Fruit fly (Drosophila melanogaster): ENCODE data around the gene pie.
A peak's percentile ranks its signal among the peaks of the same experiment; 100 is the strongest.

Gene pie

dm6 chr2L:10396877-10397587 lies 25.5 kb downstream of the pie start (continued):
- peak in 1 of 3 experiments; percentile 2 for TF ChIP-seq lola (GFP tag; optimal IDR thresholded peaks at IDR 0.05)
- peak; percentile 24 for TF ChIP-seq Asciz (GFP tag; optimal IDR thresholded peaks at IDR 0.05)
- peak; percentile 0 for TF ChIP-seq gro (GFP tag; optimal IDR thresholded peaks at IDR 0.05)
- peak; percentile 17 for TF ChIP-seq CG4617 (GFP tag; optimal IDR thresholded peaks at IDR 0.05; ENCODE audit: borderline replicate concordance)
- no peak for TF ChIP-seq otp (GFP tag; IDR thresholded peaks at IDR 0.05)
- TF ChIP-seq MESR4 (GFP tag; optimal IDR thresholded peaks at IDR 0.05) = peak; percentile 70
- no peak for TF ChIP-seq CG9817 (tag; optimal IDR thresholded peaks at IDR 0.05)
- no peak for TF ChIP-seq CG2199 (GFP tag; IDR thresholded peaks at IDR 0.05)
- peak; percentile 37 for TF ChIP-seq kni (GFP tag; optimal IDR thresholded peaks at IDR 0.05)
- no peak for TF ChIP-seq Kr (GFP tag; optimal IDR thresholded peaks at IDR 0.05)
- no peak for TF ChIP-seq CG13894 (tag; optimal IDR thresholded peaks at IDR 0.05)
- TF ChIP-seq CG8089 (GFP tag; optimal IDR thresholded peaks at IDR 0.05) = no peak
- no peak for TF ChIP-seq phol (tag; optimal IDR thresholded peaks at IDR 0.05)
- TF ChIP-seq Dref (GFP tag; IDR thresholded peaks at IDR 0.05) = no peak
- no peak for TF ChIP-seq D19A (tag; optimal IDR thresholded peaks at IDR 0.05)
- TF ChIP-seq pho (GFP tag; optimal IDR thresholded peaks at IDR 0.05) = no peak
- TF ChIP-seq HmgD (GFP tag; optimal IDR thresholded peaks at IDR 0.05) = no peak
- TF ChIP-seq Pdp1 (GFP tag; optimal IDR thresholded peaks at IDR 0.05) = peak in 1 of 2 experiments; percentile 74
- TF ChIP-seq CG14014 (GFP tag; IDR thresholded peaks at IDR 0.05) = peak; percentile 27; the same call in 1 of the 2 replicates
- TF ChIP-seq tna (GFP tag; IDR thresholded peaks at IDR 0.05; ENCODE audit: partially characterized antibody) = 0 out of 2 replicates have a peak, but pooled peaks have one; percentile 17
- TF ChIP-seq CG18619 (GFP tag; optimal IDR thresholded peaks at IDR 0.05) = no peak
- TF ChIP-seq CG7987 (GFP tag; optimal IDR thresholded peaks at IDR 0.05) = peak; percentile 61
- no peak for TF ChIP-seq ftz-f1 (GFP tag; optimal IDR thresholded peaks at IDR 0.05)
- TF ChIP-seq CG13296 (GFP tag; optimal IDR thresholded peaks at IDR 0.05) = peak; percentile 60
- no peak for TF ChIP-seq CG14050 (GFP tag; IDR thresholded peaks at IDR 0.05)
- TF ChIP-seq sens (GFP tag) = peak; percentile 80
- peak; percentile 84 for TF ChIP-seq cg (GFP tag; optimal IDR thresholded peaks at IDR 0.05)
- TF ChIP-seq CG31441 (GFP tag; IDR thresholded peaks at IDR 0.05) = no peak

- TF ChIP-seq CG9215 (GFP tag; IDR thresholded peaks at IDR 0.05) (no peak), CG3995 (GFP tag; optimal IDR thresholded peaks at IDR 0.05) (peak; percentile 96), CG30020 (tag; optimal IDR thresholded peaks at IDR 0.05) (peak; percentile 92), CG3281 (GFP tag; optimal IDR thresholded peaks at IDR 0.05) (no peak), Mad (GFP tag; optimal IDR thresholded peaks at IDR 0.05) (no peak), otp (GFP tag; IDR thresholded peaks at IDR 0.05) (no peak), CG31441 (GFP tag; IDR thresholded peaks at IDR 0.05) (peak; percentile 89; the same call in 1 of the 2 replicates), CG17829 (tag; optimal IDR thresholded peaks at IDR 0.05) (peak; percentile 29), Sry-δ (GFP tag; optimal IDR thresholded peaks at IDR 0.05) (peak; percentile 61), phol (tag; optimal IDR thresholded peaks at IDR 0.05) (peak; percentile 23), pzg (GFP tag; optimal IDR thresholded peaks at IDR 0.05) (peak; percentile 31), dm (GFP tag; optimal IDR thresholded peaks at IDR 0.05) (no peak), Sry-β (GFP tag; optimal IDR thresholded peaks at IDR 0.05) (peak; percentile 78), croc (GFP tag; conservative IDR thresholded peaks at IDR 0.05) (no peak), CG17361 (GFP tag; IDR thresholded peaks at IDR 0.05) (peak; percentile 47; the same call in 1 of the 3 replicates), nmo (GFP tag; optimal IDR thresholded peaks at IDR 0.05) (peak; percentile 62), CG8290 (GFP tag; optimal IDR thresholded peaks at IDR 0.05) (peak; percentile 10), CG8290 (tag; optimal IDR thresholded peaks at IDR 0.05) (no peak), CG42726 (GFP tag; IDR thresholded peaks at IDR 0.05; ENCODE audit: partially characterized antibody) (0 out of 2 replicates have a peak, but pooled peaks have one; percentile 12), inv (GFP tag; IDR thresholded peaks at IDR 0.05; ENCODE audit: partially characterized antibody) (0 out of 2 replicates have a peak, but pooled peaks have one; percentile 30), Dll (GFP tag; IDR thresholded peaks at IDR 0.05; ENCODE audit: partially characterized antibody) (peak; percentile 39; the same call in 2 of the 4 replicates), CG34422 (GFP tag; IDR thresholded peaks at IDR 0.05) (0 out of 3 replicates have a peak, but pooled peaks have one; percentile 11), vvl (GFP tag; IDR thresholded peaks at IDR 0.05) (peak; percentile 14; the same call in 1 of the 2 replicates), Dref (GFP tag; IDR thresholded peaks at IDR 0.05) (peak; percentile 71), CG15514 (GFP tag; optimal IDR thresholded peaks at IDR 0.05) (peak; percentile 25)
Measured at dm6 chr2L:10396488-10396824, 26.1 kb downstream of the pie start, which contains the start of gene Cnot4. TSS of gene Cnot4 (plus strand) at chr2L:10396716.
